Worm (Caenorhabditis elegans) whole organism, late embryonic: Measurements from ENCODE around the gene pho-7.

ENCODE experiments used
- ceh-19 ChIP-seq: fragments of 200-800 bp; sonication (Bioruptor generic); optimal IDR thresholded peaks from 2 replicates; lab custom pipeline; 2018; ENCODE audit warnings: mild to moderate bottlenecking, missing genetic modification characterization, missing compliant biosample characterization
- sox-2 ChIP-seq: fragments of 200-800 bp; sonication (Bioruptor generic); IDR thresholded peaks from 2 replicates; pipeline ENCODE4 v1.3.6; 2022; ENCODE audit warnings: missing genetic modification reagents, missing genetic modification characterization, missing compliant biosample characterization
- tbx-2 ChIP-seq: sonication (generic microtip); optimal IDR thresholded peaks from 2 replicates; lab custom pipeline; 2016; ENCODE audit warnings: missing genetic modification characterization, missing compliant biosample characterization
- unc-55 ChIP-seq: sonication (generic microtip); optimal IDR thresholded peaks from 2 replicates; lab custom pipeline; 2017; ENCODE audit warnings: missing biosample characterization, missing genetic modification reagents, missing genetic modification characterization

ce11 chrX:10919613-10920012, 21.5 kb downstream of the pho-7 start, which contains the start of gene nstp-9:
- no peak for TF ChIP-seq sox-2 (GFP tag; lab: Robert Waterston, UW)
- TF ChIP-seq unc-55 (GFP tag; lab: Kevin White, UChicago): no peak
- TF ChIP-seq tbx-2 (tag; lab: Kevin White, UChicago): no peak
- no peak for TF ChIP-seq ceh-19 (GFP tag; lab: Kevin White, UChicago)
